Worm (Caenorhabditis elegans) whole organism, L4/young adult: ENCODE results near the gene W02A2.8.

ENCODE experiments used
- dao-5 ChIP-seq: sonication (generic microtip); optimal IDR thresholded peaks from 2 replicates; lab custom pipeline; 2016; ENCODE audit warnings: missing genotype, missing genetic modification characterization, moderate library complexity, missing compliant biosample characterization
- him-1 ChIP-seq: sonication (generic microtip); optimal IDR thresholded peaks from 2 replicates; lab custom pipeline; 2016; ENCODE audit warnings: missing genotype, missing genetic modification reagents, missing genetic modification characterization, missing compliant biosample characterization

- no peak for TF ChIP-seq him-1 (tag; lab: Kevin White, UChicago)
- no peak for TF ChIP-seq dao-5 (tag; lab: Kevin White, UChicago)
Observed at ce11 chrIV:13364869-13365268, 6.5 kb upstream of the W02A2.8 start, which contains the start of gene srsx-25.
